Fruit fly (Drosophila melanogaster): ENCODE data around the gene Cpr65Ax2.
"Not testable (repeated sequence)": the region's sequence is repeated elsewhere in the genome, so short reads cannot be mapped to it uniquely, and the experiment has no call there.

Gene Cpr65Ax2

DNA sequence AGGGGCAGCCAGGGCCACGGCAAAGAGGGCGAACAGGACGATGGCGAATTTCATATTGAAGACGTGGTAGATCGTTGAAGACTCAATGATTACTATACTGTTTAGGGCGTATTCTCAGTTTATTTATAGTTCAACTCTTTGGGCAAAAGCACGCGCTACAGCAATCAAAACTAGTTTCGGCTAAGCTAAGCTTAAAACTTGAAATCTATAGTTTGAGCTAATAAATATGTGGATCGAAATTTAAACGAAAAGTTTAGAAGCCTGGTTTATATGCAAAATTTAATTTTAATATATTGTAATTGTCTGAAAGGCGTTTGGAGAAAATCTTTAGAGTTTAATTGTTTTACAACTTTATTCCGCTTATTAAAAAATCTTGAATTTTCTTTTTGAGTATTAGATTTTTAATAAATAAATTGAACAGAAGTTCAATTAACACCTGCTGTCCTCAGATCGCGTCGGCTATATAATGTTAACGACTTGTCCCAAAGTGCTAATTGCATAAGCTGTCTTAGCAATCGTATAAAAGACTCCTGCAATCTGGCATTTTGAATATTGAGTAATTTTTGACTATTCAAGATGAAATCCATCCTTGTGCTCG lies at the start of gene Cpr65Ax2, which contains the start of gene Lcp65Aa:
Gene Cpr65Ax2 (minus strand): TSS at position 101 of the 598 bp plus-strand sequence.
Gene Lcp65Aa (plus strand): TSS at position 548 of the 598 bp plus-strand sequence.
- not testable (repeated sequence) for TF ChIP-seq noc (tag; optimal IDR thresholded peaks at IDR 0.05)

DNA sequence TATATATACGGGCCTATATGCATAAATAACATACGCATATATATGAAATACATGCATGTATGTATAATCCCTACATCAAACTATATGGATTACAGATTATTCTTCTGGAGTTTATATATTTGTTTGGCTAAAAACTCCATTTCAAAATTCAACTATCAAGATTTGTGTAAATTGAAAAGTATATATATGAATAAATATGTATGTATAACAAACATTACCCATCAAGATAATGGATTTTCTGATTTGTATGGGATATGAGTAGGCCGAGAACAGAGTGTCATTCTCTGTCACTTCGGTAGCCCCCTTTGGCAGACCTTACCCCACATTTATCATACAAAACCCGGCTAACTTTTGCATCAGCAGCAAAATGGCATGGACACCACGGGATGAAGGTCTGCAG lies 49.5 kb upstream of the Cpr65Ax2 start, which contains the start of gene CG8219:
Gene CG8219 (plus strand): TSS at position 301 of the 400 bp plus-strand sequence.
- no peak for TF ChIP-seq noc (tag; optimal IDR thresholded peaks at IDR 0.05)

DNA sequence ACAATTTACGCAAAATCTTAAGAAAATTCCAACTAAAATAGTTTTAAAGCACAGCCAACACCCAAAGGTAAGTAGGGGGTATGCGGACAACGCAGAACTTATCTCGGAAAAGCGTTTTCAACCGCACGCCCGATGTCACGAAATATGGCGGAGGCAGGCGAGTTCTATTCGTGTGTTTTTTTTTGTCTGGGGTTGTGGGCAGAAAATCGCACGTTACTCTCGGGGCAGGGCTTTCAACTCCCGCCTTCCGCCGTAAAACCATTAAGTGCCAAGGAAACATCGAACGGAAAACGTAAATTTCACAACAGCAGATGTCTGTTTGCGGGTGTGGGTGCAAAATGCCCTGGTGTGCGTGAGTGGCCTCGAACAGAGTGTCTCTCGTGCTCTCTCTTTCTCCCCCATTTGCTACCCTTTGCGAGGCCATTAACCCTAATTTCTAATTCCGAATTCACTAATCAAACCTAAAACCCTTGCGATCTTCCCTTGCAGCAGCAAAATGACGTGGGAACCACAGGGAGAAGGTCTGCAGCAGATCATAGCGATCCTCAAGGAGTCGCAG lies 43.0 kb upstream of the Cpr65Ax2 start:
- no peak for TF ChIP-seq noc (tag; optimal IDR thresholded peaks at IDR 0.05)

DNA sequence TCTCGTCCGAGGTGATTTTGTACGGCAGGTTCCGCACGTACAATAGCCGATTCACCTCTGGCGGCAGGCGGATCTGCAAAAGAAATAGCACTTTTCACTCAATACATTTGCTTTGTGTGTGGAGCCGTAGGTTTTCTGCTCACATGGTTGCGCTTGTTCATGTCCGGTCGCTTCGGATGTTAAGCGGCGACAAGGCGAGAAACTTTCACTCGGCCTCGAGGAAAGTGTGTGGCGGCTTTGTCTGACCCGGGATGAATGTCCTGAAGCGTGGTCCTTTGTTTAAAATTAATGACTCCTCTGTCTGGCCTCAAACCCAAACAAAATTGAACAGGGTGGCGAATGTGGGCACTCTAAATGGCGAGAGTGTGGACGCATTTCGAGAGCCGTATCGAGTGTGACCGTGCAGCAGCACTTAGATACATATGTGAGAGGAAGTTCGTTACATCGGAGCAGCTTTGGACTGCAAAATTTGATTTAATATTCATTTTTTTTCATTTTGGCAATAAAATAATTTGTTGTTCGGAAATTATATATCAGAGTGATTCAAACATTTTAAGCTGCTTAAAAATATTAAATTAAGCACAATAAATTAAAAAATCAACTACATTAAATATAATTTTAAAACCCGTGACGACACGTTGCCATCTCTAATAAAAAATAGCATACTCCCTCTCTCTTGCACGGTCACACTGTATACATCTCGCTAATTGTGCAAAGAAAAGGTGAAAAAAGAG lies 42.3 kb upstream of the Cpr65Ax2 start, which contains the start of the genes Sf3b6 and Tnpo:
Gene Sf3b6 (minus strand): TSS at position 358 of the 734 bp plus-strand sequence.
Gene Tnpo (plus strand): TSS at position 659 of the 734 bp plus-strand sequence.
- TF ChIP-seq noc (tag; optimal IDR thresholded peaks at IDR 0.05), result peak; percentile 80

DNA sequence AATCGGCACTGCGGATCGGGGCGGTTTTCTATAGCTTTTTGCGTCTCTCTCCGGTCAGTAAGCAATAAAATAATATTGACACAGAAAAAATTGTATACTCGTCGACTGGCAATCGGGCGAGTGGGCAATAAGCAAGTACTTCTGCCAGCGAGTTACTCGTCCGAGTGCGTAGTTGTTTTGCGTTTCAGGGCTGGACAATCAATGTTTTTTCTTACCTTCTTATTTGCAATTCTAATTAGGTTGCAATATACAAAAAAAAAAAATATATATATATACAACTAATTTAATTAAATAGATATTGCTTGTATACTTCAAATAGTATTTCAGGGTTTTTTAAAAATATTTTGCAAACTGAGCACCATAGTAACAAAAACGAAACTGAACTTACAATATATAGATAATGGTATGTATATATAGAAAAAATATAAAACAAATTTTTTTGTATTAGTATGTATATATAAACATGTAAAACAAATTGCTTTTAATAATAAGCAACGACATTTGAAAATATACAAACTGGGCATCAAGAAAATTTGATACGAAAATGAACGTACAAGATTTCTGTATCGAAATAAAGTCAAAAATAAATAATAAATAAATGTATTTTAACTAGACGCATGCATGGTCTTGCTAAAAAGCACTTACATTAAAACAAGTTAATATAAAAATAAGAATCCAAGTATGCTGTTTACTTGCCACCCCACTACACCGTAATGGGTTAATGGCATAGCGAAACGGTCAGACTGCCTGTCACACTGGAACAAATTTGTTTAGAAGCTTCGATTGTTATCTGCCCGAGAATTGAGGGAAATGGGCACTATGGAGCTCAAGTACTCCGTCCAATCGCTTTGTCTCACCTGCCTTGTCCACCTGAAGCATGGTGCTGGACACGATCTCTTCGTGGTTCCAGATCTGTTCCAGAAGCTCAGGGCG lies 38.6 kb upstream of the Cpr65Ax2 start, which contains the start of the genes D19A and CG7386:
Gene D19A (minus strand): TSS at position 129 of the 933 bp plus-strand sequence.
Gene CG7386 (plus strand): TSS at position 751 of the 933 bp plus-strand sequence.
- peak; percentile 33 for TF ChIP-seq noc (tag; optimal IDR thresholded peaks at IDR 0.05)

DNA sequence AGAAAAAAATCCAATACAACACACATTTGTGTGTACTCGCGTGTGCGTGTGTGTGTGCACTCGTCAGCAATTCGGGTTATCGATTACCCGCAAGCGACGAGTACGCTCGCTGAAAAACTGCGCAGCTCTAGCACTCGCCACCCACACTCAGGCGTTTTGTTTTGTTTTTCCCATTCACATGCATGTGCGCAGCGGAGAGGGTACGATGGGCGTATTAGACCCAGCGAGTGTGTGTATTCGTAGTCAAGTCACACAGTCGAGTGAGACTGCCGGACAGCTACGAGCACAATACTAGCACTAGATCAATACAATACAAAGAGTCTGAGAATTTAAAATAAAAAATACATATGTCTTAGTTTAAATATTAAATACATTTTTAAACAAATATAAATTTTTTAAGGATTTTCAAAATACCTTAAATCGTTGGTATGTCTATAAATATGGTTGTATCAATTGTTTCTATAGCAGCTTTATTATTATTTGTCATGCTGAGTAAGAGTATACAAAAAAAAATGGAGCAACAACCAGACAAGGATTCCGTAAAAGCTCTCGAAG lies 34.3 kb upstream of the Cpr65Ax2 start, which contains the start of the genes D19B and CG43293:
Gene D19B (minus strand): TSS at position 37 of the 555 bp plus-strand sequence.
Gene CG43293 (plus strand): TSS at position 306 of the 555 bp plus-strand sequence.
- peak; percentile 72 for TF ChIP-seq noc (tag; optimal IDR thresholded peaks at IDR 0.05)

DNA sequence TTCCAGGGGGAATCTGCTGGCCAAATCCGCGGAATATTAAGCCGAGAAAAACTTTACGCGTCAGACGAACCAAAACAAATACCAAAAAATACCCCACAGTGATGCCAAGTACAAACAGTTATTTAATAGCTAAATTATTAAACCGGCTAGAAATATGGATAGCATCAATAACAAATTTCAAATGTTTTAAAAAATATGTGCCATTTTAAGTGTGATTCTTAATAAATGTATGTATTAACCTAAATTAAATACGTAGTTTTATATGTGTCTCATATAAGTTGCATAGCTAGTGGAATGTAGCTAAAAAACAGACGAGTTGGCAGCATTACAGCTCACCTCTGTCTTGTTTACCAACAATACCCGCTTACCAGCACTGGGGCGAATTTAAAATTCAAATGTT lies 31.1 kb upstream of the Cpr65Ax2 start, which contains the start of gene CG10274:
Gene CG10274 (minus strand): TSS at position 54 of the 400 bp plus-strand sequence.
- no peak for TF ChIP-seq noc (tag; optimal IDR thresholded peaks at IDR 0.05)

DNA sequence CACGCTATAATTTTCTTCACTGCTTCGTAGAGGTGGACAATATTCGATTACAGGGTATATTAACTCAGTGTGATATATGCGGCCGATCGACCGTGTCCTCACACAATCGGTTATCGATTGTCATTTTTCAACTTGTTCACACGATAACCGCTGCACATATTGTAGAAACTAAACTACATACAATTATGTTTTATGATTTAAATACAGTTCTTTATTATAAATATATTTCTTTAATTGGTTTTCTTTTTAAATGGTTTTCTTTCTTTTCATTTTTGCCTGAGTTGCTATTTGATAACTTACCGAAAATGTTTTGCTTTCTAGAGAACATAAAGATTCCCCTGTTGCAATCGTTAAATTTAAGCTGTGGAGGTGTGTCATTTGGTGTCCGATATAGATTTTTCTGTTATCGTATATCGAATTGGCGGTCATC lies 23.2 kb upstream of the Cpr65Ax2 start, which contains the start of the genes fmt and CG7376:
Gene fmt (minus strand): TSS at position 55 of the 430 bp plus-strand sequence.
Gene CG7376 (plus strand): TSS at position 423 of the 430 bp plus-strand sequence.
- TF ChIP-seq noc (tag; optimal IDR thresholded peaks at IDR 0.05), result no peak

DNA sequence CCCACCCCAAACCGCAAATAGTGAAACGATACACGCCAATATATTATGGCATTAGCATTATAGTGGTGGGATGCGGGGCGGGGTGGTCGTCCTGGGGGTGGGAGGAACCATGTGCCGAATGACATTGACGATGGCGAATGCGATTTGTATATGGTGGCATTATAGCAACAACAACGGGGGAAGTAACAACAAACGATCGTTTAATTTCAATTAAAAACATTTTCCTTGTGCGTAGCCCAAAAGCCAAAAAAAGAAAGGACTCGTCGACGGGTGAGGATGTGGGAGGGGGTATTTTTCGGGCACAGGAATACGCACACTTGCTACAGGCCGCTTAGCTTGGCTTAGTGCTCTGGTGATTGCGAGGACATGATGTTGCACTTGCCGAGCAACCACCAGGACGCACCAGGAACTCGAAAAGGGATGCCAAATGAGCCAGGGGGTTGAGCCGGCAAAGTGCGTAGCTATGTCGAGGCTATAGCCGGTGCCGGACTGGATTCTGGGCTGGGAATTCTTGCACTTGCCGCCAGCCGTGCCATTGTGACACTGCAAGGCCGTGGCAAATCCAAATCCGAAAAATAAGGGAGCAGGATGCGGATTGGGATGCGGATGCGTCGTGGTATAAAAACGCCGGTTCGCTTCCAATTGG lies 11.9 kb upstream of the Cpr65Ax2 start, which contains the start of gene Prdm13:
Gene Prdm13 (plus strand): TSS at position 645 of the 646 bp plus-strand sequence.
- no peak for TF ChIP-seq noc (tag; optimal IDR thresholded peaks at IDR 0.05)

DNA sequence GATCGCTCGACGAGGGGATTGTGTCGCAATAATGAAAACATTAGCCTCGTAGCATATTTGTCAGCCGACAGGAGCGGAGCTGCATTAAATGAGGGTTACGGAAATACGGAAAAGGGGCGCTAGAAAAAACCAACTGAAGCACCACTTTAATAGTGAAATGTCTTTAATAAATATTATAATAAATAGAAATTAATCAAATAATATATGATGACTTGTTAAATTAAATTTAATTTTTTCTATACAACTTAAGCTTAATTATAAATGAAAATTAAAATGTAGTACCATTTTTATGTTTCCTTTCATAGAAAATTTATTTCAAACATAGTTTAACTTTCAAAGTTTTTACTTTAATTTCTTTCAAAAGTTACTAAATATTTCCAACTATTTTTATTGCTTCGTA lies 11.3 kb upstream of the Cpr65Ax2 start:
- TF ChIP-seq noc (tag; optimal IDR thresholded peaks at IDR 0.05), result no peak

DNA sequence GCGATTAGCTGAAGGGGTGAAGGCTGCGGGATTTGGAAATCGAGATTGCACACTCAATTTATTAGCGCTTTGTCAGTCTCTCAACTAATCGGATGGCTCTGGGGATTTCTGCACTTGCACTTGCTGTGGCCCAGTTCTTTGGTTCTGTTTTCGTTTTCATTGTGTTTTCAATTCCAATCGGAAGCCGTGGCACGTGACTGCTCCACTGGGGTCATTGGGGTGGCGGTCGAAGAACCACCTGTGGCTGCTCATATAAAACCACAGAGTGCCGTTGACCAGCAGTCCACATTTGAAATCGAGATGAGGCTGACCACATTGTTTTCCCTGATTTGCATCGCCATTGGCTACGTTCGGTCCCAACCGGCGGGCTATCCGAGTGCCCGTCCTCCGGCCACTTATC lies 9.9 kb upstream of the Cpr65Ax2 start, which contains the start of gene Cpr65Az:
Gene Cpr65Az (plus strand): TSS at position 301 of the 400 bp plus-strand sequence.
- TF ChIP-seq noc (tag; optimal IDR thresholded peaks at IDR 0.05), result no peak

DNA sequence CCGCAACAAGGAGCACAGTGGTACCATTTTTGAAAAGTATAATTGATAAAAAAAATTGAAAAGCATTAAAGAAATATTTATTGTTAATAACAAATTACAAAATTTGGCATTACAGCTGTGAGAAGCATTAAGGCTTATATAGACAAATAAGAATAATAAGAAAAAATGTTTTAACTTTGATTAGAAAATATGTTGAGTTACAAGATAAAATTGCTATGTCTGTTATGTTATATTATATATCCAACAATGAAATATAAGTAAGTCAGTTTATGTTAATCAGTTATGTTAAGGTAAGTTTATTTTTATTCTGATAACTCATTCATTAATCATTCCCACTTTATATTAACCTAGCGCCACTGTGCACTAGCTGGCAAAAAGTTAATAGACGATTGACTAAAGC lies 9.2 kb upstream of the Cpr65Ax2 start:
- no peak for TF ChIP-seq noc (tag; optimal IDR thresholded peaks at IDR 0.05)

DNA sequence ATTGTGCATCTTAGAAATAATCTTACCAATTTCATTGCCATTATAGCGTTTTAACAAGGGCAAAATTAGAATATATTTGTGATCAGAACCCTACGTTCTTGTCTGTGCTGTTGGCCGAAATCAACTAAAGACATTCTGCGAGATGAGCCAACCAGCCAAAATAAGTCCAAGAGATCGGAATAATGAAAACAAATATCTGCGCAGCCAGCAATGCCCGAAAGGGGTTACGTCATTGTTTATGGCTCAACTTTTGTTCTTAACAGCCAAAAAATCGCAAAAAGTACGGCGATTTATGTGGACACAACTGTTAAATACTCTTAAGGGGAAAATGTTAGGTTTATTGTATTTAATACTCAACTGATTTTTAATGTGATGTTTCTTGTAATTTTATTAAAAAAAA lies 7.9 kb upstream of the Cpr65Ax2 start, which contains the start of gene Cpr65Ay:
Gene Cpr65Ay (minus strand): TSS at position 101 of the 400 bp plus-strand sequence.
- TF ChIP-seq noc (tag; optimal IDR thresholded peaks at IDR 0.05), result no peak
